Worm (Caenorhabditis elegans) whole organism, L4 larva: Measurements from ENCODE around the gene ZC84.7.
A peak's percentile ranks its signal among the peaks of the same experiment; 100 is the strongest.

Experiments
- F10B5.3 ChIP-seq: sonication (generic microtip); optimal IDR thresholded peaks from 2 replicates; lab custom pipeline; 2016; ENCODE audit warnings: mild to moderate bottlenecking, missing genetic modification characterization, missing compliant biosample characterization
- F26F4.8 ChIP-seq: fragments of 200-800 bp; sonication (Bioruptor generic); conservative IDR thresholded peaks from 2 replicates; pipeline ENCODE4 v1.3.6; 2022; ENCODE audit warnings: missing genetic modification characterization, missing compliant biosample characterization
- R02D3.7 ChIP-seq: fragments of 150-350 bp; sonication (generic microtip); optimal IDR thresholded peaks from 3 replicates; lab custom pipeline; 2014; ENCODE audit warnings: missing biosample characterization, missing genetic modification characterization
- T26A8.4 ChIP-seq: fragments of 200-800 bp; sonication (Bioruptor generic); IDR thresholded peaks from 2 replicates; pipeline ENCODE4 v1.3.6; 2022; ENCODE audit warnings: missing genetic modification characterization, missing compliant biosample characterization
- Y105C5A.15 ChIP-seq: fragments of 200-800 bp; sonication (Bioruptor generic); IDR thresholded peaks from 2 replicates; pipeline ENCODE4 v1.3.6; 2022; ENCODE audit warnings: missing genetic modification characterization, missing compliant biosample characterization
- Y48G9A.11 ChIP-seq: fragments of 200-800 bp; sonication (Bioruptor generic); IDR thresholded peaks from 2 replicates; pipeline ENCODE4 v1.3.6; 2022; ENCODE audit warnings: missing genetic modification reagents, missing genetic modification characterization, missing compliant biosample characterization
- ZK546.5 ChIP-seq, 2 experiments: sonication (generic microtip); optimal IDR thresholded peaks; 2 replicates each; lab custom pipeline; 2017; ENCODE audit warnings: missing biosample characterization in 2 of 2, missing genetic modification characterization in 2 of 2
- aha-1 ChIP-seq: fragments of 150-350 bp; peaks from one replicate; lab custom pipeline; 2014; ENCODE audit warnings: missing biosample characterization, missing genetic modification characterization
- aly-2 ChIP-seq: sonication (generic microtip); optimal IDR thresholded peaks from 2 replicates; lab custom pipeline; 2018; ENCODE audit warnings: missing biosample characterization, missing genetic modification characterization
- attf-4 ChIP-seq: sonication (generic microtip); optimal IDR thresholded peaks from 3 replicates; lab custom pipeline; 2017; ENCODE audit warnings: missing biosample characterization, missing genetic modification characterization
- ceh-32 ChIP-seq: sonication (generic microtip); optimal IDR thresholded peaks from 2 replicates; lab custom pipeline; 2016; ENCODE audit warnings: mild to moderate bottlenecking, missing genetic modification characterization, missing compliant biosample characterization; ENCODE audit not compliant: poor library complexity
- ceh-44 ChIP-seq: fragments of 200-800 bp; sonication (Bioruptor generic); IDR thresholded peaks from 2 replicates; pipeline ENCODE4 v1.3.6; 2022; ENCODE audit warnings: missing genetic modification reagents, missing genetic modification characterization, missing compliant biosample characterization
- daf-12 ChIP-seq: fragments of 150-350 bp; optimal IDR thresholded peaks from 2 replicates; lab custom pipeline; 2014; ENCODE audit warnings: missing biosample characterization, missing genetic modification reagents, missing genetic modification characterization
- daf-19 ChIP-seq: fragments of 200-800 bp; sonication (Bioruptor generic); conservative IDR thresholded peaks from 2 replicates; pipeline ENCODE4 v1.3.6; 2022; ENCODE audit warnings: missing genetic modification characterization, missing compliant biosample characterization
- dmd-6 ChIP-seq: fragments of 200-800 bp; sonication (Bioruptor generic); IDR thresholded peaks from 2 replicates; pipeline ENCODE4 v1.3.6; 2022; ENCODE audit warnings: missing genetic modification reagents, missing genetic modification characterization, missing compliant biosample characterization
- dpl-1 ChIP-seq: fragments of 150-350 bp; optimal IDR thresholded peaks from 2 replicates; lab custom pipeline; 2014; ENCODE audit warnings: missing biosample characterization, missing genetic modification reagents, missing genetic modification characterization
- dve-1 ChIP-seq: sonication (generic microtip); optimal IDR thresholded peaks from 2 replicates; lab custom pipeline; 2017; ENCODE audit warnings: antibody characterized with exemption, mild to moderate bottlenecking, missing genetic modification characterization, missing compliant biosample characterization; ENCODE audit not compliant: insufficient read depth
- egl-27 ChIP-seq: sonication (generic microtip); optimal IDR thresholded peaks from 3 replicates; lab custom pipeline; 2017; ENCODE audit warnings: missing biosample characterization, missing genetic modification reagents, missing genetic modification characterization
- fos-1 ChIP-seq: fragments of 150-350 bp; optimal IDR thresholded peaks from 2 replicates; lab custom pipeline; 2014; ENCODE audit warnings: missing biosample characterization, missing genetic modification characterization
- gei-8 ChIP-seq: fragments of 200-800 bp; sonication (Bioruptor generic); optimal IDR thresholded peaks from 2 replicates; lab custom pipeline; 2018; ENCODE audit warnings: mild to moderate bottlenecking, missing genetic modification characterization, missing compliant biosample characterization
- hif-1 ChIP-seq, 2 experiments: sonication (generic microtip); optimal IDR thresholded peaks; 2 replicates each; lab custom pipeline; 2016 to 2017; ENCODE audit warnings: missing compliant biosample characterization in 2 of 2, missing genetic modification characterization in 2 of 2, missing genetic modification reagents in 2 of 2, missing genotype in 2 of 2, mild to moderate bottlenecking in 1 of 2
- hlh-11 ChIP-seq: fragments of 200-800 bp; sonication (Bioruptor generic); optimal IDR thresholded peaks from 2 replicates; lab custom pipeline; 2018; ENCODE audit warnings: mild to moderate bottlenecking, missing genetic modification characterization, missing compliant biosample characterization
- hlh-30 ChIP-seq: sonication (generic microtip); optimal IDR thresholded peaks from 2 replicates; lab custom pipeline; 2017; ENCODE audit warnings: antibody characterized with exemption, mild to moderate bottlenecking, missing genetic modification characterization, missing compliant biosample characterization; ENCODE audit not compliant: insufficient read depth
- lin-13 ChIP-seq: fragments of 150-350 bp; optimal IDR thresholded peaks from 2 replicates; lab custom pipeline; 2014; ENCODE audit warnings: missing biosample characterization, missing genetic modification reagents, missing genetic modification characterization
- mdl-1 ChIP-seq, 2 experiments: fragments of 150-350 bp in 1 of 2; sonication (generic microtip) in 1 of 2; optimal IDR thresholded peaks; 2 replicates each; lab custom pipeline; 2014 to 2017; ENCODE audit warnings: missing biosample characterization in 2 of 2, missing genetic modification characterization in 2 of 2
- mdt-29 ChIP-seq: fragments of 200-800 bp; sonication (Bioruptor generic); IDR thresholded peaks from 2 replicates; pipeline ENCODE4 v1.3.6; 2022; ENCODE audit warnings: missing genetic modification reagents, missing genetic modification characterization, missing compliant biosample characterization
- mep-1 ChIP-seq: fragments of 150-350 bp; sonication (generic microtip); optimal IDR thresholded peaks from 3 replicates; lab custom pipeline; 2014; ENCODE audit warnings: missing biosample characterization, missing genetic modification characterization
- nhr-111 ChIP-seq: fragments of 200-800 bp; sonication (Bioruptor generic); optimal IDR thresholded peaks from 2 replicates; lab custom pipeline; 2018; ENCODE audit warnings: mild to moderate bottlenecking, missing genetic modification characterization, missing compliant biosample characterization
- nhr-28 ChIP-seq: fragments of 150-350 bp; optimal IDR thresholded peaks from 2 replicates; lab custom pipeline; 2014; ENCODE audit warnings: missing biosample characterization, missing genetic modification characterization
- nhr-76 ChIP-seq: fragments of 150-350 bp; optimal IDR thresholded peaks from 2 replicates; lab custom pipeline; 2014; ENCODE audit warnings: missing biosample characterization, missing genetic modification characterization
- nhr-77 ChIP-seq: fragments of 150-350 bp; optimal IDR thresholded peaks from 2 replicates; lab custom pipeline; 2014; ENCODE audit warnings: missing biosample characterization, missing genetic modification characterization
- pha-4 ChIP-seq, 2 experiments: fragments of 150-350 bp in 1 of 2; fragments of 200-800 bp in 1 of 2; sonication (Bioruptor generic) in 1 of 2; IDR thresholded peaks in 1 of 2; optimal IDR thresholded peaks in 1 of 2; 2 replicates each; pipeline versions ENCODE4 v1.3.6 to Lab custom; 2014 to 2022; ENCODE audit warnings: missing genetic modification characterization in 2 of 2, missing genetic modification reagents in 2 of 2, missing biosample characterization in 1 of 2, missing compliant biosample characterization in 1 of 2
- pqm-1 ChIP-seq: sonication (generic microtip); optimal IDR thresholded peaks from 2 replicates; lab custom pipeline; 2017; ENCODE audit warnings: missing biosample characterization, missing genetic modification characterization
- rbr-2 ChIP-seq: sonication (generic microtip); optimal IDR thresholded peaks from 2 replicates; lab custom pipeline; 2016; ENCODE audit warnings: missing genotype, missing genetic modification characterization, missing compliant biosample characterization
- skn-1 ChIP-seq: fragments of 150-350 bp; optimal IDR thresholded peaks from 2 replicates; lab custom pipeline; 2014; ENCODE audit warnings: missing biosample characterization, missing genetic modification characterization
- snpc-1.2 ChIP-seq: fragments of 200-800 bp; sonication (Bioruptor generic); IDR thresholded peaks from 2 replicates; pipeline ENCODE4 v1.3.6; 2022; ENCODE audit warnings: missing genetic modification reagents, missing genetic modification characterization, missing compliant biosample characterization
- spr-3 ChIP-seq: fragments of 200-800 bp; sonication (Bioruptor generic); optimal IDR thresholded peaks from 2 replicates; lab custom pipeline; 2018; ENCODE audit warnings: mild to moderate bottlenecking, missing genetic modification characterization, missing compliant biosample characterization
- unc-62 ChIP-seq, 3 experiments: fragments of 150-350 bp in 1 of 3; sonication (generic microtip); optimal IDR thresholded peaks in 2 of 3; peaks in 1 of 3; 1 replicate in 1 of 3; 2 replicates in 2 of 3; lab custom pipeline; 2014 to 2017; ENCODE audit warnings: missing biosample characterization in 3 of 3, missing genetic modification characterization in 3 of 3, missing genetic modification reagents in 3 of 3, missing genotype in 1 of 3
- zfp-2 ChIP-seq: sonication (generic microtip); optimal IDR thresholded peaks from 2 replicates; lab custom pipeline; 2016; ENCODE audit warnings: mild to moderate bottlenecking, missing genetic modification characterization, missing compliant biosample characterization
- zfp-3 ChIP-seq: fragments of 200-800 bp; sonication (Bioruptor generic); conservative IDR thresholded peaks from 2 replicates; pipeline ENCODE4 v1.3.6; 2022; ENCODE audit warnings: missing genetic modification reagents, missing genetic modification characterization, missing compliant biosample characterization
- zip-11 ChIP-seq: fragments of 200-800 bp; sonication (Bioruptor generic); IDR thresholded peaks from 2 replicates; pipeline ENCODE4 v1.3.6; 2022; ENCODE audit warnings: missing genetic modification characterization, missing compliant biosample characterization
- ztf-11 ChIP-seq: fragments of 150-350 bp; optimal IDR thresholded peaks from 2 replicates; lab custom pipeline; 2014; ENCODE audit warnings: missing biosample characterization, missing genetic modification characterization
- ztf-7 ChIP-seq: fragments of 150-350 bp; optimal IDR thresholded peaks from 2 replicates; lab custom pipeline; 2014; ENCODE audit warnings: missing biosample characterization, missing genetic modification characterization

Gene ZC84.7

ce11 chrIII:9239983-9240382, 54.2 kb downstream of the ZC84.7 start, which contains the start of gene saeg-2 (continued):
- TF ChIP-seq snpc-1.2 (GFP tag; lab: Robert Waterston, UW) (no peak), lin-13 (peak; percentile 56), dpl-1 (peak; percentile 31), mdl-1 (tag; optimal IDR thresholded peaks at IDR 0.05; lab: Kevin White, UChicago) (peak in 1 of 2 experiments; percentile 71), dmd-6 (GFP tag; lab: Robert Waterston, UW) (peak; percentile 19; the same call in 1 of the 2 replicates), F26F4.8 (GFP tag; lab: Robert Waterston, UW) (no peak), unc-62 (GFP tag; optimal IDR thresholded peaks at IDR 0.05 in 1 of 2; lab: Kevin White, UChicago) (no peak), unc-62 (tag; optimal IDR thresholded peaks at IDR 0.05; lab: Kevin White, UChicago) (no peak), zfp-3 (GFP tag; lab: Robert Waterston, UW) (no peak), hlh-30 (tag; lab: Kevin White, UChicago) (peak; percentile 31), hlh-11 (peak; percentile 78), pha-4 (GFP tag; IDR thresholded peaks at IDR 0.05; lab: Robert Waterston, UW) (no peak), pha-4 (tag; optimal IDR thresholded peaks at IDR 0.05; lab: Kevin White, UChicago) (peak; percentile 41), hif-1 (tag; optimal IDR thresholded peaks at IDR 0.05; lab: Kevin White, UChicago) (peak in 1 of 2 experiments; percentile 15), mep-1 (peak; percentile 52), Y105C5A.15 (0 out of 2 replicates have a peak, but pooled peaks have one; percentile 35), egl-27 (tag; lab: Kevin White, UChicago) (no peak), daf-19 (GFP tag; lab: Robert Waterston, UW) (no peak), nhr-28 (tag; lab: Kevin White, UChicago) (peak; percentile 36), nhr-111 (no peak), F10B5.3 (tag; lab: Kevin White, UChicago) (no peak), pqm-1 (tag; lab: Kevin White, UChicago) (peak; percentile 36), rbr-2 (tag; lab: Kevin White, UChicago) (peak; percentile 34), skn-1 (tag; lab: Kevin White, UChicago) (no peak), gei-8 (GFP tag; lab: Kevin White, UChicago) (no peak), ztf-7 (tag; lab: Kevin White, UChicago) (peak; percentile 14), R02D3.7 (tag; lab: Kevin White, UChicago) (no peak), zip-11 (no peak), T26A8.4 (GFP tag; lab: Robert Waterston, UW) (peak; percentile 39; the same call in 1 of the 2 replicates), ceh-32 (tag; lab: Kevin White, UChicago) (no peak), daf-12 (tag; lab: Kevin White, UChicago) (no peak), fos-1 (tag; lab: Kevin White, UChicago) (no peak), aha-1 (tag; lab: Kevin White, UChicago) (peak; percentile 93), nhr-76 (tag; lab: Kevin White, UChicago) (no peak), Y48G9A.11 (GFP tag; lab: Robert Waterston, UW) (no peak), dve-1 (peak; percentile 60), ZK546.5 (tag; optimal IDR thresholded peaks at IDR 0.05; lab: Kevin White, UChicago) (no peak), ztf-11 (tag; lab: Kevin White, UChicago) (no peak), zfp-2 (tag; lab: Kevin White, UChicago) (no peak), spr-3 (no peak), ceh-44 (GFP tag; lab: Robert Waterston, UW) (no peak), nhr-77 (tag; lab: Kevin White, UChicago) (no peak), attf-4 (no peak), aly-2 (tag; lab: Kevin White, UChicago) (no peak), mdt-29 (GFP tag; lab: Robert Waterston, UW) (no peak)
